Worm (Caenorhabditis elegans) whole organism, early embryonic: ENCODE results near the gene cah-1.

Experiments
- B0310.2 ChIP-seq: sonication (generic microtip); optimal IDR thresholded peaks from 2 replicates; lab custom pipeline; 2016; ENCODE audit warnings: mild to moderate bottlenecking, missing genetic modification characterization, missing compliant biosample characterization
- F13C5.2 ChIP-seq: sonication (generic microtip); optimal IDR thresholded peaks from 2 replicates; lab custom pipeline; 2017; ENCODE audit warnings: mild to moderate bottlenecking, missing genetic modification characterization, inconsistent platforms, missing compliant biosample characterization
- aly-1 ChIP-seq: sonication (generic microtip); optimal IDR thresholded peaks from 2 replicates; lab custom pipeline; 2016; ENCODE audit warnings: missing genetic modification characterization, missing compliant biosample characterization
- ama-1 ChIP-seq: fragments of 150-350 bp; optimal IDR thresholded peaks from 2 replicates; lab custom pipeline; 2014
- ceh-13 ChIP-seq: fragments of 200-800 bp; sonication (Bioruptor generic); optimal IDR thresholded peaks from 2 replicates; lab custom pipeline; 2018; ENCODE audit warnings: mild to moderate bottlenecking, missing genetic modification characterization, missing compliant biosample characterization
- ceh-36 ChIP-seq: sonication (generic microtip); optimal IDR thresholded peaks from 2 replicates; lab custom pipeline; 2016; ENCODE audit warnings: missing genetic modification characterization, inconsistent platforms, missing compliant biosample characterization
- ets-7 ChIP-seq: sonication (generic microtip); optimal IDR thresholded peaks from 2 replicates; lab custom pipeline; 2016; ENCODE audit warnings: missing genotype, missing genetic modification characterization, missing compliant biosample characterization
- flt-1 ChIP-seq: fragments of 200-800 bp; sonication (Bioruptor generic); IDR thresholded peaks from 2 replicates; pipeline ENCODE4 v1.3.6; 2022; ENCODE audit warnings: missing genetic modification characterization, missing compliant biosample characterization
- hmbx-1 ChIP-seq: sonication (generic microtip); optimal IDR thresholded peaks from 2 replicates; lab custom pipeline; 2016; ENCODE audit warnings: mild to moderate bottlenecking, missing genetic modification characterization, missing compliant biosample characterization
- hmg-4 ChIP-seq: fragments of 200-800 bp; sonication (Bioruptor generic); optimal IDR thresholded peaks from 2 replicates; lab custom pipeline; 2018; ENCODE audit warnings: mild to moderate bottlenecking, missing genetic modification characterization, missing compliant biosample characterization
- hnd-1 ChIP-seq: sonication (generic microtip); optimal IDR thresholded peaks from 2 replicates; lab custom pipeline; 2016; ENCODE audit warnings: missing genetic modification characterization, missing compliant biosample characterization
- pes-1 ChIP-seq: fragments of 200-800 bp; sonication (Bioruptor generic); IDR thresholded peaks from 2 replicates; pipeline ENCODE4 v1.3.6; 2022; ENCODE audit warnings: missing genetic modification reagents, missing genetic modification characterization, missing compliant biosample characterization
- scrt-1 ChIP-seq: fragments of 200-800 bp; sonication (Bioruptor generic); IDR thresholded peaks from 2 replicates; pipeline ENCODE4 v1.3.6; 2022; ENCODE audit warnings: missing genetic modification characterization, missing compliant biosample characterization
- sea-1 ChIP-seq: fragments of 200-800 bp; sonication (Bioruptor generic); conservative IDR thresholded peaks from 2 replicates; pipeline ENCODE4 v1.3.6; 2022; ENCODE audit warnings: missing genetic modification characterization, missing compliant biosample characterization
- tbx-11 ChIP-seq: fragments of 200-800 bp; sonication (Bioruptor generic); IDR thresholded peaks from 2 replicates; pipeline ENCODE4 v1.3.6; 2022; ENCODE audit warnings: missing genetic modification characterization, missing compliant biosample characterization
- tbx-37 ChIP-seq: fragments of 200-800 bp; sonication (Bioruptor generic); conservative IDR thresholded peaks from 2 replicates; pipeline ENCODE4 v1.3.6; 2022; ENCODE audit warnings: missing genetic modification reagents, missing genetic modification characterization, missing compliant biosample characterization
- tra-4 ChIP-seq: sonication (generic microtip); optimal IDR thresholded peaks from 2 replicates; lab custom pipeline; 2017; ENCODE audit warnings: missing genetic modification characterization, missing compliant biosample characterization

cah-1 gene

DNA sequence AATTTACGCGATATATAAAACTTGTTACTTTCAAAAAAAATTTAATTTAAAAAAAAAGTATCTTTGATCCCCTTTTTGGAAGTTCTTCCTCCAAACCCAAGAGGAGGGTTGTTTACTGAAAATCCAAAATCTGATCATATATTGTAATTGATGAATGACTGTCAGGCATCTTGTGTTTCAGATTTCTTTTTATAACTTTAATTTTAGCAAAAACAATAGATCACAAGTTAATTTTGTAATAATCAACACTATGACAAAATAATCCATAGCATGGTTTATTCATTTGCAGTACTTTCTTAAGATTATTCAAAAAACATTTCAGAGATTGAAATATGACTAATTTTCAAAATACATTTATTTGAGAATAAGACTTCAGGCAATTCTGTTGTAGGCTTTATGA lies 6.9 kb upstream of the cah-1 start:
- TF ChIP-seq ceh-13 (GFP tag; lab: Kevin White, UChicago): no peak
- no peak for TF ChIP-seq pes-1
- no peak for TF ChIP-seq ama-1
- no peak for TF ChIP-seq aly-1 (tag; lab: Kevin White, UChicago)
- no peak for TF ChIP-seq tbx-37 (GFP tag; lab: Robert Waterston, UW)
- TF ChIP-seq hnd-1: no peak
- TF ChIP-seq flt-1 (GFP tag; lab: Robert Waterston, UW): no peak

DNA sequence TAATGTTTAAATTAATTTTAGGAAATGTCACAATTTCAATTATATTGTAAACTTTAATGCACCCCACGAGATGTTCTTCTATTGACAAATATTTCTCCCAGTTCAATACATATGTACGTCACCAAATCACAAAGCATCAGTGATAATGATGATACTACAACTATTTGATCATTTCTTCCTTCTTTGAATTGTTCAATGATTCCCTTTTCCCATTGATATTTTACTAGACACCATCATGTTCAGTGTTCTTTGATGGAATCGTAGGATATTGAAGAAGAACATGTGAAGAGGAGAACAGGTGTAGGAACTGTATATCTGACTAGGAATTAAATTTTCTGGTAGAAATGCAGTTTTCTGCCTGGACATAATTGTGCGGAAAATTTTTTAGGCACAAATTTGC lies 4.1 kb upstream of the cah-1 start:
- TF ChIP-seq ceh-36 (tag; lab: Kevin White, UChicago) (no peak), hmbx-1 (tag; lab: Kevin White, UChicago) (no peak), pes-1 (no peak), flt-1 (GFP tag; lab: Robert Waterston, UW) (no peak), sea-1 (GFP tag; lab: Robert Waterston, UW) (no peak), ceh-13 (GFP tag; lab: Kevin White, UChicago) (no peak), tbx-37 (GFP tag; lab: Robert Waterston, UW) (no peak), B0310.2 (tag; lab: Kevin White, UChicago) (no peak), tra-4 (no peak), ets-7 (no peak), F13C5.2 (no peak), scrt-1 (no peak), ama-1 (no peak)

DNA sequence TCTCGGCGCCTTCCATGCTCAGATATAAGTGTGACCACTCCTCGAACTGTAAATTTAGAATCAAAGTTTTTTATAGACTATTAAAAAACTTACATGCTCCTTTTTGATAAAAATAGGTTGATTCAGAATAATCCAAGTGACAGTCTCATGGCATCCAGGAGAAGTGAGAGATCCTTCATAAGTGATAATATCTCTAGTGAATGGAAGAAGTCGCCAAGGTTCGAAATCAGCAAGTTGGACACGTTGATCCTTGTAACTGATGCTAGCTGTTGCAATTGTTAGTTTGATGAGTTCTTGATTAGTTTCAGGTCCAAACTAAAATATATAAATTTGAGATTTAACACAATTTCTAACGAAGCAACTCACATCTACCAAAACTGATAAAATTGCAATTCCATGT lies 2.1 kb downstream of the cah-1 start:
- TF ChIP-seq pes-1: no peak
- TF ChIP-seq tbx-37 (GFP tag; lab: Robert Waterston, UW): no peak
- no peak for TF ChIP-seq flt-1 (GFP tag; lab: Robert Waterston, UW)

DNA sequence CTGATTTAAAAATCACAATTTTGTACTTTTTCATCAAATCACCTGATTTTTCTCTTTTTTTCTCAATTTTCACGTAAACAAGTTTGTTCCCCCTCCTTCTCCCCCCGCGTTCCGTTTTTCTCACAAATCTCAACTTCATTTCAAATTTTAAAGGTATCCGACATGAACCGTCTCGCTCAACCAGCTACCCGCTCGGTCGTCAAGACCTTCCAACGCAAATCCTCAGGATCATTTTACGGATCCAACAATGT lies 3.9 kb downstream of the cah-1 start, which contains the start of gene cox-6A:
cox-6A (plus strand) TSS at position 152 of the 251 bp plus-strand sequence.
- no peak for TF ChIP-seq pes-1
- TF ChIP-seq tbx-37 (GFP tag; lab: Robert Waterston, UW): no peak
- TF ChIP-seq B0310.2 (tag; lab: Kevin White, UChicago): no peak
- no peak for TF ChIP-seq hnd-1
- TF ChIP-seq scrt-1: no peak
- no peak for TF ChIP-seq aly-1 (tag; lab: Kevin White, UChicago)
- no peak for TF ChIP-seq hmbx-1 (tag; lab: Kevin White, UChicago)
- TF ChIP-seq F13C5.2: no peak
- TF ChIP-seq ets-7: no peak
- TF ChIP-seq flt-1 (GFP tag; lab: Robert Waterston, UW): no peak
- TF ChIP-seq ama-1: no peak
- no peak for TF ChIP-seq sea-1 (GFP tag; lab: Robert Waterston, UW)
- TF ChIP-seq ceh-13 (GFP tag; lab: Kevin White, UChicago): no peak
- no peak for TF ChIP-seq tra-4

DNA sequence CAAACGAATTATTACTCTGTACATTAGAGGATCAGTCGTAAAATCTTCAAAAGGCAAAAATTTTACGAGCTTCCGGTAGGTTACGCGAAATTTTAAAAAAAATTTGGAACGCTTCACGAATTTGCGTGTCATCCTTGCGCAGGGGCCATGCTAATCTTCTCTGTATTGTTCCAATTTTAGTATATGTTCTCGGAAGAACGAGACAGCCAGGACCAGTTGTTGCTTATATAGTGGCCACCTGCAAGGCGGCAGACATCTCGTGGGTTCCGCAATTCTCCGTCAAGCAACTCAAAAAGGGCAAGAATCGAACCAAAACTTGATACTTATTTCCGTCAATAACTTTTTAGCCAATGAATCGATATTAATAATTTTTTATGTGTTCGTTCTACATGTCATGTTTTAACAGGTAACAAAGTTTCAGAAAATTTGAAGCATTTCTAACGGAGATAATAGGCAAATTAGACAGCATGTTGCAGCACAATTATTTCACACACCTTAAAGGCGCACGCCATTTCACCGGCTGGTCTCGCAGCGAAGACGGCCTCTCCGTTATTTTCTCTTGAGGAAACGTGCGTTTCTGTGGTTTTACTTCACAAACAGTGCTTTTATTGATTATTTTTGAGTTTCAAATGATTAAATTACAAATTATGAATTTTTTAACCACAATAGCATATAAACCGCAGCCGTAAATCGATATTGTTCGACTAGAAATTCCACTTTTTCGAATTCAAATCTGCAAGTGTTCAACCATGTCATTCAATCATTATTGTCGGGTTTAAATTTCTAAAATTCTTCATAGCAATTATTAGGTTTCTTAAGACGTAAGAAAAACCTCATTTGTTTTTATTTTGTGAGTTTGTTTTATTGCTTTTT lies 4.5 kb downstream of the cah-1 start:
- peak; percentile 24 for TF ChIP-seq ceh-13 (GFP tag; lab: Kevin White, UChicago)
- TF ChIP-seq pes-1: peak; percentile 85
- peak; percentile 79 for TF ChIP-seq scrt-1
- TF ChIP-seq B0310.2 (tag; lab: Kevin White, UChicago): peak; percentile 74
- TF ChIP-seq aly-1 (tag; lab: Kevin White, UChicago): no peak
- peak; percentile 70 for TF ChIP-seq F13C5.2
- TF ChIP-seq hnd-1: peak; percentile 65
- TF ChIP-seq tra-4: peak; percentile 53
- TF ChIP-seq ceh-36 (tag; lab: Kevin White, UChicago): peak; percentile 81
- TF ChIP-seq tbx-37 (GFP tag; lab: Robert Waterston, UW): peak; percentile 65
- TF ChIP-seq ets-7: peak; percentile 70
- peak; percentile 75 for TF ChIP-seq flt-1 (GFP tag; lab: Robert Waterston, UW)
- peak; percentile 82 for TF ChIP-seq tbx-11
- peak; percentile 84 for TF ChIP-seq hmg-4 (GFP tag; lab: Kevin White, UChicago)
- TF ChIP-seq sea-1 (GFP tag; lab: Robert Waterston, UW): peak; percentile 90
- no peak for TF ChIP-seq hmbx-1 (tag; lab: Kevin White, UChicago)
- no peak for TF ChIP-seq ama-1

DNA sequence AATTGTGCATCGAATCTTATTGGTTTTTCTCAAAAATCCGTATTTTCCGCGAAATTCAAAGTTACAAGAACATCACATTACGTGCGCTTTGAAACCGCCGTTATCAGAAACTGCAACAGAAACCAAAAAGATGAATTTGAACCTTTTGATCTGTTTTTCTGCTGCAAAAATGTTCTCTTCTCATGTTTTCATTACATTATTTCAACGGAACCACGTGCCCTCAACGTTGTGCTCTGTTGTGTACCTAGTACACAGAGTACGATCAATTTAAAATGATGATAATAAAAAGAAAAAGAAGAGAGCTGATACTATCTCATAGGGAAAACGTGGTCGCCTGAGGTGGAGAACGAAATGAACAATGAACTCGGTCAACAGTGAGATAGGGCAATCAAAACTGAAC lies 7.4 kb downstream of the cah-1 start:
- TF ChIP-seq F13C5.2 (no peak), aly-1 (tag; lab: Kevin White, UChicago) (no peak), sea-1 (GFP tag; lab: Robert Waterston, UW) (no peak), hmbx-1 (tag; lab: Kevin White, UChicago) (no peak), pes-1 (no peak), ceh-36 (tag; lab: Kevin White, UChicago) (no peak), hnd-1 (no peak), tbx-11 (no peak), hmg-4 (GFP tag; lab: Kevin White, UChicago) (no peak), ets-7 (no peak), tbx-37 (GFP tag; lab: Robert Waterston, UW) (no peak), B0310.2 (tag; lab: Kevin White, UChicago) (no peak), tra-4 (no peak)

DNA sequence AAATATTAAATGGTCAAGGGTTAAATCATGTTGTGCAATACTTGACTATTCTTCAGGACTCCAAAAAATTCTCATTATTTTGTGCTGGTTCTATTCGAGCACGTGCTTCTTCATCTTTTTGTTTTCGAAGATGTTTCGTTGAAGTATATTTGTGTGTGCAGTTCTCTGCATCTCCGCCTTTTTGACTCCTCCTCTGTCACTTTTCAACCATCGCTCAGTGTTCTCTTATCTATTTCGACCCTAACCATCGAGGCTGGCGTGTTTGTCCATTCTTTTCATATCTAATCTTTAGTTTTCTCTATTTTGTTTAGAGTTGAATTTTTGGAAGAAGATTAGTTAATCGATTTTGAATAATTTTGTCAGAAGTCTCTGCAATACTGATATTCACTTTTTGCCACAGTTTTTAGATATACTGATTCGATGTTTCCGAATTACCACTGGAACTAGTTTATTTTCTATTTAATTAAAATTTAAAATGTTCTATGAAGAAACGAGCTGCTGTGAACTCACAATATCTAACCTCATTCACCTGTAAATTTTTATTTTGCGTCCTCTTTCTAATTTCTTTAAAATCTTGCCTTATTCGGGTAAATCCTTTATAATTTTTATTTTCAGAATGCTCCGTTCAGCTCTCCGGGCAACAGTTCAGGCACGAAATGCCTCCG lies 8.1 kb downstream of the cah-1 start, which contains the start of gene alh-1:
alh-1 (plus strand) TSS at position 615 of the 665 bp plus-strand sequence.
- no peak for TF ChIP-seq B0310.2 (tag; lab: Kevin White, UChicago)
- no peak for TF ChIP-seq ceh-36 (tag; lab: Kevin White, UChicago)
- TF ChIP-seq F13C5.2: no peak
- no peak for TF ChIP-seq tbx-11
- no peak for TF ChIP-seq pes-1

DNA sequence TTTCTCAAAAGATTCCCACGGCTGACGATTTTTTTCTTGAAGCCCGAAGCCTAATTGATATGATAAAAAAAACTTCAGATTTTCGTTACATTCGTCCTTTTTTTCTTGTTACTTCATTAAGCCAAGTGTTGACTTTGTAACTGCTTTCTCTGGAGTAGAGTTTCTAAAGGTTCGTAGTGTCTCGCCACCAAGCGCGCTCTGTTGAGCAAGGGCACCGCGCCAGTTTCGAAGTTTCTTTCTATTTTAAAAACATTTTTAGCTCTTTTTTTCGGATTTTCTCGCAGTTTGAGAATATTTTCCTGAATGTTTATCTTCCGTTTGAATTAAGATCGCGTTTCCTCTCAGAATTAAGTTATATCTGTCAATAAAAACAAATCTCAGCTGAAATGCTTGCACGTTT lies 8.9 kb downstream of the cah-1 start:
- TF ChIP-seq hnd-1: no peak
- no peak for TF ChIP-seq tra-4
